Worm (Caenorhabditis elegans) whole organism, early embryonic: ENCODE data around the gene icl-1.

Experiments
- ama-1 ChIP-seq: fragments of 150-350 bp; optimal IDR thresholded peaks from 2 replicates; lab custom pipeline; 2014
- ceh-13 ChIP-seq: fragments of 200-800 bp; sonication (Bioruptor generic); optimal IDR thresholded peaks from 2 replicates; lab custom pipeline; 2018; ENCODE audit warnings: mild to moderate bottlenecking, missing genetic modification characterization, missing compliant biosample characterization
- flt-1 ChIP-seq: fragments of 200-800 bp; sonication (Bioruptor generic); IDR thresholded peaks from 2 replicates; pipeline ENCODE4 v1.3.6; 2022; ENCODE audit warnings: missing genetic modification characterization, missing compliant biosample characterization
- hnd-1 ChIP-seq: sonication (generic microtip); optimal IDR thresholded peaks from 2 replicates; lab custom pipeline; 2016; ENCODE audit warnings: missing genetic modification characterization, missing compliant biosample characterization
- sea-1 ChIP-seq: fragments of 200-800 bp; sonication (Bioruptor generic); conservative IDR thresholded peaks from 2 replicates; pipeline ENCODE4 v1.3.6; 2022; ENCODE audit warnings: missing genetic modification characterization, missing compliant biosample characterization
- tbx-11 ChIP-seq: fragments of 200-800 bp; sonication (Bioruptor generic); IDR thresholded peaks from 2 replicates; pipeline ENCODE4 v1.3.6; 2022; ENCODE audit warnings: missing genetic modification characterization, missing compliant biosample characterization
- tra-4 ChIP-seq: sonication (generic microtip); optimal IDR thresholded peaks from 2 replicates; lab custom pipeline; 2017; ENCODE audit warnings: missing genetic modification characterization, missing compliant biosample characterization

DNA sequence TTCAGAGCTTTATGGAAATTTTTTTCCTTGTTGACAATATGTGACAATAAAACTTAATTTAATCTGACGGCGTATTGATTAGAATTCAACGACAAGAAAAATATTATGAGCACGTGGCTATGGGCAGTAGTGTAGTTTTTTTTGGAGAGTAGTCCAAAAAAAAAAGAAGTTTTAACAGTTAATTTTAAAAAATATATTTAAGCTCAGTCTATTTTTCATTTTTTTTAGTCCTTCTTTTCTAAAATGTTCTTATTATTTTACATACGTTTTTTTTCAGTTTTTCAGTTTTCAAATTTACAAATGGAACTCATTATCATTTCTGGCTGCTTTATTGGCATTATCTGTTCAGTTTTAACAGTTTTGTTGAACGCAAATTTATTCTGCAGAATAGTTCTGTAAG lies 19.0 kb downstream of the icl-1 start, which contains the start of gene srbc-39:
- TF ChIP-seq ama-1 (lab: Kevin White, UChicago) (no peak), hnd-1 (tag; lab: Kevin White, UChicago) (no peak), flt-1 (GFP tag; lab: Robert Waterston, UW) (no peak), tra-4 (tag; lab: Kevin White, UChicago) (no peak), tbx-11 (GFP tag; lab: Robert Waterston, UW) (no peak), ceh-13 (GFP tag; lab: Kevin White, UChicago) (no peak), sea-1 (GFP tag; lab: Robert Waterston, UW) (no peak)
